Worm (Caenorhabditis elegans) whole organism, L1 larva: ENCODE data around the gene dnj-10.
A peak's percentile ranks its signal among the peaks of the same experiment; 100 is the strongest.

ENCODE experiments used
- C04F5.9 ChIP-seq: sonication (generic microtip); optimal IDR thresholded peaks from 2 replicates; lab custom pipeline; 2016; ENCODE audit warnings: missing genetic modification characterization, missing compliant biosample characterization
- C16A3.4 ChIP-seq: fragments of 150-350 bp; optimal IDR thresholded peaks from 2 replicates; lab custom pipeline; 2014; ENCODE audit warnings: missing biosample characterization, missing genetic modification characterization
- Y116A8C.19 ChIP-seq: sonication (generic microtip); optimal IDR thresholded peaks from 2 replicates; lab custom pipeline; 2016; ENCODE audit warnings: missing compliant biosample characterization, missing genetic modification characterization, borderline replicate concordance
- aly-2 ChIP-seq: fragments of 150-350 bp; optimal IDR thresholded peaks from 2 replicates; lab custom pipeline; 2014; ENCODE audit warnings: missing biosample characterization, missing genetic modification characterization
- blmp-1 ChIP-seq: fragments of 150-350 bp; optimal IDR thresholded peaks from 2 replicates; lab custom pipeline; 2014; ENCODE audit warnings: missing biosample characterization, missing genetic modification characterization
- ceh-82 ChIP-seq, 3 experiments: fragments of 150-350 bp in 1 of 3; sonication (generic microtip) in 2 of 3; optimal IDR thresholded peaks; 2 replicates each; lab custom pipeline; 2014 to 2017; ENCODE audit warnings: missing biosample characterization in 3 of 3, missing genetic modification characterization in 3 of 3
- ceh-88 ChIP-seq: fragments of 200-800 bp; sonication (Bioruptor generic); IDR thresholded peaks from 2 replicates; pipeline ENCODE4 v1.3.6; 2022; ENCODE audit warnings: missing genetic modification characterization, missing compliant biosample characterization
- dpl-1 ChIP-seq, 3 experiments: fragments of 150-350 bp in 2 of 3; sonication (generic microtip) in 1 of 3; optimal IDR thresholded peaks; 2 replicates each; lab custom pipeline; 2014 to 2017; ENCODE audit warnings: missing biosample characterization in 3 of 3, missing genetic modification characterization in 3 of 3, missing genetic modification reagents in 3 of 3
- dsc-1 ChIP-seq: sonication (generic microtip); optimal IDR thresholded peaks from 2 replicates; lab custom pipeline; 2016; ENCODE audit warnings: mild to moderate bottlenecking, missing genetic modification characterization, missing compliant biosample characterization
- efl-1 ChIP-seq, 4 experiments: fragments of 150-350 bp; optimal IDR thresholded peaks in 3 of 4; peaks in 1 of 4; 1 replicate in 1 of 4; 2 replicates in 3 of 4; lab custom pipeline; 2014; ENCODE audit warnings: missing biosample characterization in 2 of 4, missing genetic modification characterization in 2 of 4, missing genetic modification reagents in 2 of 4
- elt-3 ChIP-seq, 6 experiments: fragments of 150-350 bp in 1 of 6; sonication (generic microtip); optimal IDR thresholded peaks; 2 replicates each; lab custom pipeline; 2017 to 2018; ENCODE audit warnings: missing biosample characterization in 6 of 6, missing genetic modification characterization in 6 of 6, inconsistent platforms in 1 of 6
- fkh-10 ChIP-seq: sonication (generic microtip); optimal IDR thresholded peaks from 2 replicates; lab custom pipeline; 2017; ENCODE audit warnings: missing biosample characterization, missing genetic modification reagents, missing genetic modification characterization
- fkh-4 ChIP-seq: sonication (generic microtip); optimal IDR thresholded peaks from 2 replicates; lab custom pipeline; 2016; ENCODE audit warnings: missing compliant biosample characterization, missing genetic modification characterization, borderline replicate concordance
- fkh-8 ChIP-seq: sonication (generic microtip); optimal IDR thresholded peaks from 2 replicates; lab custom pipeline; 2016; ENCODE audit warnings: mild to moderate bottlenecking, missing genetic modification characterization, missing compliant biosample characterization
- hlh-4 ChIP-seq: sonication (generic microtip); optimal IDR thresholded peaks from 2 replicates; lab custom pipeline; 2016; ENCODE audit warnings: mild to moderate bottlenecking, missing genetic modification characterization, missing compliant biosample characterization
- hpl-2 ChIP-seq: fragments of 150-350 bp; optimal IDR thresholded peaks from 2 replicates; lab custom pipeline; 2014; ENCODE audit warnings: missing biosample characterization, missing genetic modification reagents, missing genetic modification characterization
- isw-1 ChIP-seq: fragments of 200-800 bp; sonication (Bioruptor generic); IDR thresholded peaks from 2 replicates; pipeline ENCODE4 v1.3.6; 2022; ENCODE audit warnings: missing genetic modification characterization, missing compliant biosample characterization
- jun-1 ChIP-seq: fragments of 150-350 bp; optimal IDR thresholded peaks from 2 replicates; lab custom pipeline; 2014; ENCODE audit warnings: missing biosample characterization, missing genetic modification reagents, missing genetic modification characterization
- lin-13 ChIP-seq: fragments of 150-350 bp; optimal IDR thresholded peaks from 2 replicates; lab custom pipeline; 2014; ENCODE audit warnings: missing biosample characterization, missing genetic modification reagents, missing genetic modification characterization
- lin-14 ChIP-seq: fragments of 200-800 bp; sonication (Bioruptor generic); optimal IDR thresholded peaks from 2 replicates; lab custom pipeline; 2018; ENCODE audit warnings: mild to moderate bottlenecking, missing genetic modification characterization, moderate library complexity, missing compliant biosample characterization
- lin-15B ChIP-seq: fragments of 150-350 bp; sonication (generic microtip); optimal IDR thresholded peaks from 3 replicates; lab custom pipeline; 2014; ENCODE audit warnings: missing biosample characterization, missing genetic modification characterization
- lin-35 ChIP-seq, 2 experiments: fragments of 150-350 bp; optimal IDR thresholded peaks; 2 replicates each; lab custom pipeline; 2014; ENCODE audit warnings: missing biosample characterization in 2 of 2, missing genetic modification characterization in 2 of 2, missing genetic modification reagents in 2 of 2
- lir-3 ChIP-seq: sonication (generic microtip); optimal IDR thresholded peaks from 2 replicates; lab custom pipeline; 2016; ENCODE audit warnings: mild to moderate bottlenecking, missing genetic modification characterization, moderate library complexity, missing compliant biosample characterization; ENCODE audit not compliant: poor library complexity
- lsy-2 ChIP-seq, 2 experiments: fragments of 150-350 bp; optimal IDR thresholded peaks; 2 replicates each; lab custom pipeline; 2014; ENCODE audit warnings: missing biosample characterization in 2 of 2, missing genetic modification characterization in 2 of 2
- mdl-1 ChIP-seq, 2 experiments: fragments of 150-350 bp; optimal IDR thresholded peaks; 2 replicates each; lab custom pipeline; 2014 to 2017; ENCODE audit warnings: missing biosample characterization in 2 of 2, missing genetic modification characterization in 2 of 2, inconsistent platforms in 1 of 2
- mep-1 ChIP-seq: fragments of 150-350 bp; optimal IDR thresholded peaks from 2 replicates; lab custom pipeline; 2014; ENCODE audit warnings: missing biosample characterization, missing genetic modification characterization
- nhr-11 ChIP-seq: fragments of 150-350 bp; optimal IDR thresholded peaks from 2 replicates; lab custom pipeline; 2014; ENCODE audit warnings: missing biosample characterization, missing genetic modification characterization
- nhr-12 ChIP-seq: sonication (generic microtip); optimal IDR thresholded peaks from 2 replicates; lab custom pipeline; 2017; ENCODE audit warnings: missing biosample characterization, missing genetic modification characterization
- nhr-20 ChIP-seq: sonication (generic microtip); optimal IDR thresholded peaks from 2 replicates; lab custom pipeline; 2016; ENCODE audit warnings: mild to moderate bottlenecking, missing genetic modification characterization, missing compliant biosample characterization
- nhr-71 ChIP-seq: sonication (generic microtip); optimal IDR thresholded peaks from 2 replicates; lab custom pipeline; 2016; ENCODE audit warnings: mild to moderate bottlenecking, missing genetic modification characterization, moderate library complexity, missing compliant biosample characterization
- nhr-90 ChIP-seq: sonication (generic microtip); optimal IDR thresholded peaks from 2 replicates; lab custom pipeline; 2016; ENCODE audit warnings: mild to moderate bottlenecking, missing genetic modification characterization, missing compliant biosample characterization; ENCODE audit not compliant: poor library complexity
- rnt-1 ChIP-seq: sonication (generic microtip); optimal IDR thresholded peaks from 2 replicates; lab custom pipeline; 2016; ENCODE audit warnings: mild to moderate bottlenecking, missing genetic modification characterization, moderate library complexity, missing compliant biosample characterization
- skn-1 ChIP-seq: fragments of 150-350 bp; optimal IDR thresholded peaks from 2 replicates; lab custom pipeline; 2014; ENCODE audit warnings: missing biosample characterization, missing genetic modification characterization
- snpc-4 ChIP-seq: fragments of 150-350 bp; optimal IDR thresholded peaks from 2 replicates; lab custom pipeline; 2014; ENCODE audit warnings: missing biosample characterization, missing genetic modification characterization
- snu-23 ChIP-seq: sonication (generic microtip); optimal IDR thresholded peaks from 2 replicates; lab custom pipeline; 2016; ENCODE audit warnings: missing genetic modification characterization, missing compliant biosample characterization
- sox-4 ChIP-seq: sonication (generic microtip); optimal IDR thresholded peaks from 2 replicates; lab custom pipeline; 2016; ENCODE audit warnings: missing genetic modification characterization, missing compliant biosample characterization
- swsn-7 ChIP-seq: sonication (generic microtip); optimal IDR thresholded peaks from 2 replicates; lab custom pipeline; 2016; ENCODE audit warnings: missing genetic modification characterization, missing compliant biosample characterization
- tbx-2 ChIP-seq: sonication (generic microtip); optimal IDR thresholded peaks from 2 replicates; lab custom pipeline; 2016; ENCODE audit warnings: missing genetic modification characterization, missing compliant biosample characterization
- unc-86 ChIP-seq: sonication (generic microtip); optimal IDR thresholded peaks from 2 replicates; lab custom pipeline; 2016; ENCODE audit warnings: missing genetic modification characterization, missing compliant biosample characterization
- unc-98 ChIP-seq: fragments of 200-800 bp; sonication (Bioruptor generic); IDR thresholded peaks from 2 replicates; pipeline ENCODE4 v1.3.6; 2022; ENCODE audit warnings: missing genetic modification characterization, missing compliant biosample characterization
- xbp-1 ChIP-seq: sonication (generic microtip); optimal IDR thresholded peaks from 2 replicates; lab custom pipeline; 2016; ENCODE audit warnings: missing genetic modification characterization, missing compliant biosample characterization
- ztf-4 ChIP-seq: fragments of 150-350 bp; optimal IDR thresholded peaks from 2 replicates; lab custom pipeline; 2014; ENCODE audit warnings: missing biosample characterization, missing genetic modification characterization

dnj-10 gene

DNA sequence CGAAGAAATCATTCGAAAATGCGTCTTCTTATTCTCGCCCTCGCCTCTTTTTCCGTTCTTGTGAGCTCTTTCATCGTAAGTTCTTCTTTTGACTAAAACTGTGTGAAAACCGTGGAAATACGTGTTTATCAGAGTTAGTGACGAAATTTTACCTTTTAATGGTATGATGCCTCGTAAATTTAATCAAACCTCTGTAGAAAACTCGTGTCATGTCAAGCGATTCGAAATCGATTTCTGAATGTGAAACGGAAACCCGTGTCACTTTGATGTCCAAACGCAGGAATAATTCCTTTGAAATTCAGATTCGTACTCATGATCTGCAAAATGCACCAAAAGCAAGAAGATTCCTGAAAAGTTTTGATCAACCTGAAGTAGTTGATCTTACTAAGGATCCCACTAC, 17.6 kb downstream of the dnj-10 start, which contains the start of gene F22B7.3:
TSS of gene F22B7.3 (plus strand) at position 301 of the 400 bp plus-strand sequence.
- TF ChIP-seq lin-15B (tag; lab: Kevin White, UChicago) = no peak
- TF ChIP-seq hpl-2 (GFP tag; lab: Kevin White, UChicago) = no peak
- TF ChIP-seq rnt-1 (tag; lab: Kevin White, UChicago) = no peak
- no peak for TF ChIP-seq C04F5.9
- TF ChIP-seq ztf-4 (tag; lab: Kevin White, UChicago) = no peak
- no peak for TF ChIP-seq fkh-10 (GFP tag; lab: Kevin White, UChicago)
- TF ChIP-seq fkh-4 (tag; lab: Kevin White, UChicago) = no peak
- TF ChIP-seq Y116A8C.19 (tag; lab: Kevin White, UChicago) = no peak
- TF ChIP-seq elt-3 (tag; optimal IDR thresholded peaks at IDR 0.05; lab: Kevin White, UChicago) = no peak
- TF ChIP-seq blmp-1 (tag; lab: Kevin White, UChicago) = no peak
- no peak for TF ChIP-seq lsy-2 (tag; optimal IDR thresholded peaks at IDR 0.05; lab: Kevin White, UChicago)
- TF ChIP-seq isw-1 (GFP tag; lab: Robert Waterston, UW) = no peak
- no peak for TF ChIP-seq lir-3 (tag; lab: Kevin White, UChicago)
- no peak for TF ChIP-seq hlh-4
- no peak for TF ChIP-seq nhr-11 (tag; lab: Kevin White, UChicago)
- no peak for TF ChIP-seq sox-4
- TF ChIP-seq ceh-82 (tag; optimal IDR thresholded peaks at IDR 0.05; lab: Kevin White, UChicago) = no peak
- TF ChIP-seq, all 84 proteins: peak for 0

- TF ChIP-seq C16A3.4 (tag; lab: Kevin White, UChicago) (peak; percentile 12), aly-2 (no peak), jun-1 (tag; lab: Kevin White, UChicago) (no peak), mep-1 (tag; lab: Kevin White, UChicago) (peak; percentile 20), lir-3 (tag; lab: Kevin White, UChicago) (peak; percentile 17), skn-1 (tag; lab: Kevin White, UChicago) (peak; percentile 36), dsc-1 (tag; lab: Kevin White, UChicago) (peak; percentile 12), unc-86 (tag; lab: Kevin White, UChicago) (no peak), nhr-90 (tag; lab: Kevin White, UChicago) (peak; percentile 22), nhr-12 (tag; lab: Kevin White, UChicago) (no peak), nhr-20 (tag; lab: Kevin White, UChicago) (peak; percentile 9), dpl-1 (GFP tag; optimal IDR thresholded peaks at IDR 0.05; lab: Kevin White, UChicago) (peak in 2 of 3 experiments; percentile 24 to 30), xbp-1 (tag; lab: Kevin White, UChicago) (peak; percentile 34), rnt-1 (tag; lab: Kevin White, UChicago) (peak; percentile 47), hlh-4 (no peak), ceh-82 (tag; optimal IDR thresholded peaks at IDR 0.05; lab: Kevin White, UChicago) (peak in 1 of 3 experiments; percentile 37), ceh-88 (no peak), fkh-8 (tag; lab: Kevin White, UChicago) (no peak), tbx-2 (tag; lab: Kevin White, UChicago) (peak; percentile 28), lin-13 (GFP tag; lab: Kevin White, UChicago) (peak; percentile 1), lsy-2 (tag; optimal IDR thresholded peaks at IDR 0.05; lab: Kevin White, UChicago) (peak; percentile 29 to 50), mdl-1 (tag; optimal IDR thresholded peaks at IDR 0.05; lab: Kevin White, UChicago) (peak in 1 of 2 experiments; percentile 23), nhr-71 (tag; lab: Kevin White, UChicago) (peak; percentile 62), swsn-7 (tag; lab: Kevin White, UChicago) (peak; percentile 48), lin-14 (GFP tag; lab: Kevin White, UChicago) (peak; percentile 52), snpc-4 (tag; lab: Kevin White, UChicago) (no peak), snu-23 (GFP tag; lab: Kevin White, UChicago) (peak; percentile 62), efl-1 (optimal IDR thresholded peaks at IDR 0.05; lab: Kevin White, UChicago) (peak; percentile 19 to 34), efl-1 (GFP tag; optimal IDR thresholded peaks at IDR 0.05 in 1 of 2; lab: Kevin White, UChicago) (peak in 1 of 2 experiments; percentile 33), unc-98 (GFP tag; lab: Robert Waterston, UW) (no peak), lin-35 (GFP tag; optimal IDR thresholded peaks at IDR 0.05; lab: Kevin White, UChicago) (peak; percentile 2 to 36)
Observed at ce11 chrIII:8650235-8650817, 19.4 kb downstream of the dnj-10 start, which contains the start of gene flp-23. TSS of gene flp-23 (plus strand) at chrIII:8650767.
